Fruit fly (Drosophila melanogaster) whole organism, embryonic: ENCODE measurements around the gene Jhbp7.

Experiments
- BEAF-32 ChIP-seq: fragments of 200-800 bp; sonication (Bioruptor generic); optimal IDR thresholded peaks from 3 replicates; lab custom pipeline; 2017; ENCODE audit warnings: missing biosample characterization, missing genetic modification characterization, mild to moderate bottlenecking, moderate library complexity, missing genetic modification reagents
- CG10147 ChIP-seq: fragments of 200-800 bp; sonication (Bioruptor generic); optimal IDR thresholded peaks from 2 replicates; lab custom pipeline; 2019; ENCODE audit warnings: missing biosample characterization, mild to moderate bottlenecking, missing genetic modification characterization, moderate library complexity
- CG1024 ChIP-seq: fragments of 200-800 bp; sonication (Bioruptor generic); IDR thresholded peaks from 2 replicates; pipeline ENCODE4 v1.3.6; 2022; ENCODE audit warnings: missing biosample characterization, missing genetic modification characterization
- CG10543 ChIP-seq: fragments of 200-800 bp; sonication (Bioruptor generic); optimal IDR thresholded peaks from 3 replicates; lab custom pipeline; 2017; ENCODE audit warnings: missing biosample characterization, mild to moderate bottlenecking, missing genetic modification characterization, moderate library complexity
- CG11085 ChIP-seq: fragments of 200-800 bp; sonication (Bioruptor generic); IDR thresholded peaks from 2 replicates; pipeline ENCODE4 v1.3.6; 2022; ENCODE audit warnings: missing biosample characterization, missing genetic modification characterization
- CG12299 ChIP-seq: fragments of 200-800 bp; sonication (Bioruptor generic); optimal IDR thresholded peaks from 2 replicates; lab custom pipeline; 2018; ENCODE audit warnings: missing biosample characterization, mild to moderate bottlenecking, missing genetic modification characterization
- CG12769 ChIP-seq: fragments of 200-800 bp; sonication (Bioruptor generic); optimal IDR thresholded peaks from 2 replicates; lab custom pipeline; 2019; ENCODE audit warnings: missing biosample characterization, mild to moderate bottlenecking, missing genetic modification characterization, moderate library complexity
- CG13296 ChIP-seq: fragments of 200-800 bp; sonication (Bioruptor generic); optimal IDR thresholded peaks from 3 replicates; lab custom pipeline; 2018; ENCODE audit warnings: missing biosample characterization, mild to moderate bottlenecking, missing genetic modification characterization
- CG14050 ChIP-seq: fragments of 200-800 bp; sonication (Bioruptor generic); IDR thresholded peaks from 3 replicates; pipeline ENCODE4 v1.3.6; 2022; ENCODE audit warnings: missing biosample characterization, missing genetic modification characterization
- CG14965 ChIP-seq: fragments of 200-800 bp; sonication (Bioruptor generic); optimal IDR thresholded peaks from 2 replicates; lab custom pipeline; 2016; ENCODE audit warnings: missing biosample characterization, missing genetic modification characterization, borderline replicate concordance
- CG17612 ChIP-seq: fragments of 200-800 bp; sonication (Bioruptor generic); IDR thresholded peaks from 2 replicates; pipeline ENCODE4 v1.3.6; 2022; ENCODE audit warnings: missing biosample characterization, missing genetic modification characterization
- CG17802 ChIP-seq: fragments of 200-800 bp; sonication (Bioruptor generic); optimal IDR thresholded peaks from 2 replicates; lab custom pipeline; 2018; ENCODE audit warnings: missing biosample characterization, mild to moderate bottlenecking, missing genetic modification characterization, moderate library complexity
- CG17829 ChIP-seq: fragments of 200-800 bp; optimal IDR thresholded peaks from 2 replicates; lab custom pipeline; 2019; ENCODE audit warnings: missing biosample characterization, mild to moderate bottlenecking, missing genetic modification characterization, moderate library complexity
- CG18476 ChIP-seq: fragments of 200-800 bp; sonication (Bioruptor generic); optimal IDR thresholded peaks from 2 replicates; lab custom pipeline; 2016; ENCODE audit warnings: missing biosample characterization, mild to moderate bottlenecking, missing genetic modification characterization
- CG18764 ChIP-seq: fragments of 200-800 bp; sonication (Bioruptor generic); optimal IDR thresholded peaks from 3 replicates; lab custom pipeline; 2016; ENCODE audit warnings: missing biosample characterization, missing genetic modification characterization
- CG2120 ChIP-seq: fragments of 200-800 bp; sonication (Bioruptor generic); optimal IDR thresholded peaks from 3 replicates; lab custom pipeline; 2016; ENCODE audit warnings: missing biosample characterization, missing genetic modification characterization
- CG3281 ChIP-seq: fragments of 200-800 bp; sonication (Bioruptor generic); optimal IDR thresholded peaks from 3 replicates; lab custom pipeline; 2017; ENCODE audit warnings: missing biosample characterization, mild to moderate bottlenecking, missing genetic modification characterization
- CG34376 ChIP-seq: fragments of 200-800 bp; sonication (Bioruptor generic); optimal IDR thresholded peaks from 2 replicates; lab custom pipeline; 2018; ENCODE audit warnings: missing biosample characterization, mild to moderate bottlenecking, missing genetic modification characterization
- CG6765 ChIP-seq: fragments of 200-800 bp; sonication (Bioruptor generic); optimal IDR thresholded peaks from 3 replicates; lab custom pipeline; 2017; ENCODE audit warnings: missing biosample characterization, mild to moderate bottlenecking, missing genetic modification characterization
- CG6791 ChIP-seq: fragments of 200-800 bp; sonication (Bioruptor generic); IDR thresholded peaks from 3 replicates; pipeline ENCODE4 v1.3.6; 2022; ENCODE audit warnings: missing biosample characterization, missing genetic modification characterization; ENCODE audit not compliant: partially characterized antibody
- CG6813 ChIP-seq: fragments of 200-800 bp; sonication (Bioruptor generic); optimal IDR thresholded peaks from 2 replicates; lab custom pipeline; 2017; ENCODE audit warnings: missing biosample characterization, missing genetic modification characterization, mild to moderate bottlenecking, moderate library complexity, missing genetic modification reagents
- CG7372 ChIP-seq: fragments of 200-800 bp; sonication (Bioruptor generic); IDR thresholded peaks from 2 replicates; pipeline ENCODE4 v1.3.6; 2022; ENCODE audit warnings: missing biosample characterization, missing genetic modification characterization
- CHES-1-like ChIP-seq: fragments of 200-800 bp; sonication (Bioruptor generic); optimal IDR thresholded peaks from 2 replicates; lab custom pipeline; 2016; ENCODE audit warnings: missing biosample characterization, missing genetic modification characterization
- Camta ChIP-seq: fragments of 200-800 bp; sonication (Bioruptor generic); optimal IDR thresholded peaks from 2 replicates; lab custom pipeline; 2016; ENCODE audit warnings: missing biosample characterization, missing genetic modification characterization
- CrebB ChIP-seq: fragments of 200-800 bp; sonication (Bioruptor generic); optimal IDR thresholded peaks from 3 replicates; lab custom pipeline; 2018; ENCODE audit warnings: missing biosample characterization, mild to moderate bottlenecking, missing genetic modification characterization
- Dek ChIP-seq: fragments of 200-800 bp; sonication (Bioruptor generic); optimal IDR thresholded peaks from 3 replicates; lab custom pipeline; 2019; ENCODE audit warnings: missing biosample characterization, mild to moderate bottlenecking, missing genetic modification characterization, moderate library complexity
- Dfd ChIP-seq, 2 experiments: fragments of >200 bp; optimal IDR thresholded peaks; 2 replicates each; lab custom pipeline; 2017; ENCODE audit warnings: missing biosample characterization in 2 of 2, missing genetic modification characterization in 2 of 2
- Dip2 ChIP-seq: fragments of 200-800 bp; sonication (Bioruptor generic); IDR thresholded peaks from 2 replicates; pipeline ENCODE4 v1.3.6; 2022; ENCODE audit warnings: missing biosample characterization, missing genetic modification characterization
- Dll ChIP-seq: fragments of 200-800 bp; sonication (Bioruptor generic); IDR thresholded peaks from 4 replicates; pipeline ENCODE4 v1.3.6; 2022; ENCODE audit warnings: missing biosample characterization, missing genetic modification characterization; ENCODE audit not compliant: partially characterized antibody
- ERR ChIP-seq: fragments of 200-800 bp; sonication (Bioruptor generic); optimal IDR thresholded peaks from 2 replicates; lab custom pipeline; 2016; ENCODE audit warnings: missing biosample characterization, missing genetic modification characterization
- Fer1 ChIP-seq: fragments of 200-800 bp; sonication (Bioruptor generic); optimal IDR thresholded peaks from 2 replicates; lab custom pipeline; 2017; ENCODE audit warnings: missing biosample characterization, mild to moderate bottlenecking, missing genetic modification characterization
- HHEX ChIP-seq: fragments of 200-800 bp; sonication (Bioruptor generic); optimal IDR thresholded peaks from 3 replicates; lab custom pipeline; 2017; ENCODE audit warnings: missing biosample characterization, mild to moderate bottlenecking, missing genetic modification characterization, missing genetic modification reagents
- Hmr ChIP-seq: fragments of 200-800 bp; sonication (Bioruptor generic); optimal IDR thresholded peaks from 3 replicates; lab custom pipeline; 2017; ENCODE audit warnings: mild to moderate bottlenecking, missing biosample characterization, missing genetic modification reagents, missing genetic modification characterization
- Hr39 ChIP-seq: fragments of >200 bp; optimal IDR thresholded peaks from 2 replicates; lab custom pipeline; 2017
- Oaz ChIP-seq: fragments of 200-800 bp; sonication (Bioruptor generic); IDR thresholded peaks from 2 replicates; pipeline ENCODE4 v1.3.6; 2022; ENCODE audit warnings: missing biosample characterization, missing genetic modification characterization
- Scr ChIP-seq: fragments of 200-800 bp; sonication (Bioruptor generic); IDR thresholded peaks from 2 replicates; pipeline ENCODE4 v1.3.6; 2022; ENCODE audit warnings: missing biosample characterization, missing genetic modification characterization; ENCODE audit not compliant: partially characterized antibody
- TFAM ChIP-seq: fragments of 200-800 bp; sonication (Bioruptor generic); optimal IDR thresholded peaks from 2 replicates; lab custom pipeline; 2017; ENCODE audit warnings: missing biosample characterization, missing genetic modification characterization, inconsistent platforms
- Taf1 ChIP-seq: fragments of 200-800 bp; sonication (Bioruptor generic); IDR thresholded peaks from 2 replicates; pipeline ENCODE4 v1.3.6; 2022; ENCODE audit warnings: missing biosample characterization, missing genetic modification characterization
- croc ChIP-seq: fragments of 200-800 bp; sonication (Bioruptor generic); conservative IDR thresholded peaks from 3 replicates; pipeline ENCODE4 v1.3.6; 2022; ENCODE audit warnings: missing biosample characterization, missing genetic modification characterization
- cwo ChIP-seq: fragments of 200-800 bp; sonication (Bioruptor generic); optimal IDR thresholded peaks from 3 replicates; lab custom pipeline; 2017; ENCODE audit warnings: missing biosample characterization, missing genetic modification characterization, mild to moderate bottlenecking, moderate library complexity, missing genetic modification reagents
- da ChIP-seq: fragments of 200-800 bp; sonication (Bioruptor generic); optimal IDR thresholded peaks from 2 replicates; lab custom pipeline; 2016; ENCODE audit warnings: missing biosample characterization, missing genetic modification characterization
- fd3F ChIP-seq: fragments of 200-800 bp; sonication (Bioruptor generic); optimal IDR thresholded peaks from 2 replicates; lab custom pipeline; 2018; ENCODE audit warnings: missing biosample characterization, mild to moderate bottlenecking, missing genetic modification characterization, moderate library complexity
- knrl ChIP-seq: fragments of 200-800 bp; sonication (Bioruptor generic); IDR thresholded peaks from 3 replicates; pipeline ENCODE4 v1.3.6; 2022; ENCODE audit warnings: missing biosample characterization, missing genetic modification characterization; ENCODE audit not compliant: partially characterized antibody
- mirr ChIP-seq: fragments of 200-800 bp; sonication (Bioruptor generic); optimal IDR thresholded peaks from 3 replicates; lab custom pipeline; 2018; ENCODE audit warnings: missing biosample characterization, mild to moderate bottlenecking, missing genetic modification characterization
- odd ChIP-seq: fragments of 200-800 bp; sonication (Bioruptor generic); optimal IDR thresholded peaks from 2 replicates; lab custom pipeline; 2017; ENCODE audit warnings: missing biosample characterization, mild to moderate bottlenecking, missing genetic modification characterization
- salm ChIP-seq: fragments of 200-800 bp; sonication (Bioruptor generic); optimal IDR thresholded peaks from 2 replicates; lab custom pipeline; 2018; ENCODE audit warnings: missing biosample characterization, mild to moderate bottlenecking, missing genetic modification characterization
- schlank ChIP-seq: fragments of 200-800 bp; sonication (Bioruptor generic); optimal IDR thresholded peaks from 2 replicates; lab custom pipeline; 2018; ENCODE audit warnings: missing biosample characterization, mild to moderate bottlenecking, missing genetic modification characterization
- sna ChIP-seq: fragments of 200-800 bp; sonication (Bioruptor generic); IDR thresholded peaks from 2 replicates; pipeline ENCODE4 v1.3.6; 2022; ENCODE audit warnings: missing biosample characterization, missing genetic modification characterization; ENCODE audit not compliant: partially characterized antibody
- sr ChIP-seq: fragments of 200-800 bp; sonication (Bioruptor generic); IDR thresholded peaks from 3 replicates; pipeline ENCODE4 v1.3.6; 2022; ENCODE audit warnings: missing biosample characterization, missing genetic modification characterization
- tgo ChIP-seq: fragments of 200-800 bp; sonication (Bioruptor generic); IDR thresholded peaks from 3 replicates; pipeline ENCODE4 v1.3.6; 2022; ENCODE audit warnings: missing biosample characterization, missing genetic modification characterization
- unpg ChIP-seq: fragments of 200-800 bp; sonication (Bioruptor generic); optimal IDR thresholded peaks from 3 replicates; lab custom pipeline; 2018; ENCODE audit warnings: missing biosample characterization, mild to moderate bottlenecking, missing genetic modification characterization, moderate library complexity

The Jhbp7 gene

dm6 chr3R:25275276-25275675, 37.9 kb downstream of the Jhbp7 start (continued):
- peak; percentile 38 for TF ChIP-seq Dek (tag; lab: Kevin White, UChicago)
- TF ChIP-seq CG2120 (GFP tag; lab: Kevin White, UChicago): peak; percentile 29
- no peak for TF ChIP-seq CG18764 (GFP tag; lab: Kevin White, UChicago)
- no peak for TF ChIP-seq CG17802 (tag; lab: Kevin White, UChicago)
- TF ChIP-seq CHES-1-like (GFP tag; lab: Kevin White, UChicago): no peak
- peak; percentile 81 for TF ChIP-seq CG13296 (GFP tag; lab: Kevin White, UChicago)
- TF ChIP-seq HHEX: peak; percentile 8
- TF ChIP-seq CG6813 (GFP tag; lab: Kevin White, UChicago): peak; percentile 25
- TF ChIP-seq CG3281 (GFP tag; lab: Kevin White, UChicago): peak; percentile 50
- peak; percentile 50 for TF ChIP-seq fd3F (GFP tag; lab: Kevin White, UChicago)
- no peak for TF ChIP-seq sr (GFP tag; lab: Robert Waterston, UW)
- peak; percentile 68 for TF ChIP-seq CG6765 (GFP tag; lab: Kevin White, UChicago)
- TF ChIP-seq CG12299 (tag; lab: Kevin White, UChicago): peak; percentile 36
- TF ChIP-seq CG10147 (GFP tag; lab: Kevin White, UChicago): peak; percentile 59
- TF ChIP-seq Scr (GFP tag; lab: Robert Waterston, UW): no peak
- TF ChIP-seq Taf1 (GFP tag; lab: Robert Waterston, UW): no peak
- TF ChIP-seq mirr (GFP tag; lab: Kevin White, UChicago): peak; percentile 69
- TF ChIP-seq CG17612 (GFP tag; lab: Robert Waterston, UW): no peak
- TF ChIP-seq CG10543 (GFP tag; lab: Kevin White, UChicago): peak; percentile 48
- TF ChIP-seq CG18476 (GFP tag; lab: Kevin White, UChicago): no peak
- no peak for TF ChIP-seq BEAF-32 (GFP tag; lab: Kevin White, UChicago)
- TF ChIP-seq CG17829 (tag; lab: Kevin White, UChicago): no peak
- no peak for TF ChIP-seq CG11085 (GFP tag; lab: Robert Waterston, UW)
- TF ChIP-seq Oaz (GFP tag; lab: Robert Waterston, UW): no peak
- no peak for TF ChIP-seq CG14050 (GFP tag; lab: Robert Waterston, UW)
- peak; percentile 1 for TF ChIP-seq unpg
- TF ChIP-seq CG6791: no peak
- TF ChIP-seq Fer1 (GFP tag; lab: Kevin White, UChicago): peak; percentile 81
- peak; percentile 47 for TF ChIP-seq CG34376 (GFP tag; lab: Kevin White, UChicago)
- TF ChIP-seq sna (GFP tag; lab: Robert Waterston, UW): no peak
- peak; percentile 75 for TF ChIP-seq Hmr (GFP tag; lab: Kevin White, UChicago)
- no peak for TF ChIP-seq knrl (GFP tag; lab: Robert Waterston, UW)
- peak; percentile 60 for TF ChIP-seq CrebB (tag; lab: Kevin White, UChicago)
- peak; percentile 61 for TF ChIP-seq odd (GFP tag; lab: Kevin White, UChicago)
- TF ChIP-seq Camta (GFP tag; lab: Kevin White, UChicago): no peak
- TF ChIP-seq croc: no peak
- no peak for TF ChIP-seq Dll
- no peak for TF ChIP-seq Dip2 (GFP tag; lab: Robert Waterston, UW)
- TF ChIP-seq salm: peak; percentile 10
- peak; percentile 59 for TF ChIP-seq CG7372 (GFP tag; lab: Robert Waterston, UW)
- no peak for TF ChIP-seq CG14965 (GFP tag; lab: Kevin White, UChicago)
- no peak for TF ChIP-seq TFAM (GFP tag; lab: Kevin White, UChicago)
- TF ChIP-seq da (GFP tag; lab: Kevin White, UChicago): no peak
- no peak for TF ChIP-seq tgo (GFP tag; lab: Robert Waterston, UW)
- TF ChIP-seq ERR (GFP tag; lab: Kevin White, UChicago): no peak
- TF ChIP-seq CG12769 (tag; lab: Kevin White, UChicago): peak; percentile 42
- TF ChIP-seq CG1024 (GFP tag; lab: Robert Waterston, UW): no peak
- TF ChIP-seq cwo: peak; percentile 19
- TF ChIP-seq schlank (tag; lab: Kevin White, UChicago): peak; percentile 34
- TF ChIP-seq Hr39: no peak
- no peak for TF ChIP-seq Dfd (GFP tag; optimal IDR thresholded peaks at IDR 0.05; lab: Kevin White, UChicago)
